Worm (Caenorhabditis elegans): ENCODE measurements around the gene F59A7.14.

The F59A7.14 gene

ce11 chrV:2067985-2068499 lies 49.3 kb downstream of the F59A7.14 start, which contains the start of gene lbp-9:
Gene lbp-9, plus strand, starts transcription at chrV:2068449.
- TF ChIP-seq unc-62 (GFP tag; optimal IDR thresholded peaks at IDR 0.05) = no peak

- no peak for TF ChIP-seq unc-62 (GFP tag; optimal IDR thresholded peaks at IDR 0.05)
These were observed 50.1 kb downstream of the F59A7.14 start for ce11 chrV:2068728-2069443.

Data from whole organism, dauer.